Worm (Caenorhabditis elegans) whole organism, young adult: ENCODE results near the gene lir-2.

Experiments used
- B0035.1 ChIP-seq: sonication (generic microtip); optimal IDR thresholded peaks from 2 replicates; lab custom pipeline; 2016; ENCODE audit warnings: missing genetic modification characterization, mild to moderate bottlenecking, missing compliant biosample characterization, missing genotype, missing genetic modification reagents
- C06A6.2 ChIP-seq: fragments of 200-800 bp; sonication (Bioruptor generic); conservative IDR thresholded peaks from 2 replicates; pipeline ENCODE4 v1.3.6; 2022; ENCODE audit warnings: missing genetic modification characterization, missing compliant biosample characterization
- C17E4.6 ChIP-seq: fragments of 200-800 bp; sonication (Bioruptor generic); IDR thresholded peaks from 2 replicates; pipeline ENCODE4 v1.3.6; 2022; ENCODE audit warnings: missing genetic modification reagents, missing genetic modification characterization, missing compliant biosample characterization
- K11D2.4 ChIP-seq: fragments of 200-800 bp; sonication (Bioruptor generic); IDR thresholded peaks from 2 replicates; pipeline ENCODE4 v1.3.6; 2022; ENCODE audit warnings: missing genetic modification reagents, missing genetic modification characterization, missing compliant biosample characterization
- Y53G8AR.9 ChIP-seq: fragments of 200-800 bp; sonication (Bioruptor generic); conservative IDR thresholded peaks from 2 replicates; pipeline ENCODE4 v1.3.6; 2022; ENCODE audit warnings: missing genetic modification reagents, missing genetic modification characterization, missing compliant biosample characterization
- Y67H2A.10 ChIP-seq: fragments of 200-800 bp; sonication (Bioruptor generic); conservative IDR thresholded peaks from 2 replicates; pipeline ENCODE4 v1.3.6; 2022; ENCODE audit warnings: missing genetic modification reagents, missing genetic modification characterization, missing compliant biosample characterization
- ama-1 ChIP-seq, 3 experiments: fragments of 150-350 bp in 1 of 3; sonication (generic microtip) in 2 of 3; optimal IDR thresholded peaks; 2 replicates each; lab custom pipeline; 2014 to 2018; ENCODE audit warnings: missing biosample characterization in 2 of 3, missing genetic modification characterization in 2 of 3, missing genetic modification reagents in 2 of 3
- atf-7 ChIP-seq: sonication (generic microtip); optimal IDR thresholded peaks from 2 replicates; lab custom pipeline; 2017; ENCODE audit warnings: mild to moderate bottlenecking, missing genetic modification characterization, missing compliant biosample characterization
- attf-3 ChIP-seq: fragments of 200-800 bp; sonication (Bioruptor generic); conservative IDR thresholded peaks from 2 replicates; pipeline ENCODE4 v1.3.6; 2022; ENCODE audit warnings: missing genetic modification reagents, missing genetic modification characterization, missing compliant biosample characterization
- attf-5 ChIP-seq: fragments of 200-800 bp; sonication (Bioruptor generic); optimal IDR thresholded peaks from 2 replicates; lab custom pipeline; 2018; ENCODE audit warnings: mild to moderate bottlenecking, missing genetic modification characterization, missing compliant biosample characterization
- cebp-1 ChIP-seq, 2 experiments: fragments of 200-800 bp in 1 of 2; sonication (Bioruptor generic) in 1 of 2; sonication (generic microtip) in 1 of 2; IDR thresholded peaks in 1 of 2; optimal IDR thresholded peaks in 1 of 2; 2 replicates each; pipeline versions ENCODE4 v1.3.6 to Lab custom; 2017 to 2022; ENCODE audit warnings: missing compliant biosample characterization in 2 of 2, missing genetic modification characterization in 2 of 2, mild to moderate bottlenecking in 1 of 2, missing genetic modification reagents in 1 of 2, moderate library complexity in 1 of 2
- ceh-91 ChIP-seq: fragments of 200-800 bp; sonication (Bioruptor generic); IDR thresholded peaks from 2 replicates; pipeline ENCODE4 v1.3.6; 2022; ENCODE audit warnings: missing genetic modification reagents, missing genetic modification characterization, missing compliant biosample characterization
- chd-7 ChIP-seq: sonication (generic microtip); optimal IDR thresholded peaks from 2 replicates; lab custom pipeline; 2016; ENCODE audit warnings: mild to moderate bottlenecking, missing genetic modification characterization, moderate library complexity, missing compliant biosample characterization
- dox-1 ChIP-seq: fragments of 200-800 bp; sonication (Bioruptor generic); IDR thresholded peaks from 2 replicates; pipeline ENCODE4 v1.3.6; 2022; ENCODE audit warnings: missing genetic modification reagents, missing genetic modification characterization, missing compliant biosample characterization
- dpff-1 ChIP-seq: sonication (generic microtip); optimal IDR thresholded peaks from 2 replicates; lab custom pipeline; 2017; ENCODE audit warnings: mild to moderate bottlenecking, missing genetic modification characterization, missing compliant biosample characterization
- gei-17 ChIP-seq: fragments of 200-800 bp; sonication (Bioruptor generic); optimal IDR thresholded peaks from 2 replicates; lab custom pipeline; 2018; ENCODE audit warnings: mild to moderate bottlenecking, missing genetic modification characterization, missing compliant biosample characterization
- hlh-12 ChIP-seq: sonication (generic microtip); optimal IDR thresholded peaks from 2 replicates; lab custom pipeline; 2016; ENCODE audit warnings: missing genetic modification characterization, missing compliant biosample characterization
- hmg-20 ChIP-seq: fragments of 200-800 bp; sonication (Bioruptor generic); IDR thresholded peaks from 2 replicates; pipeline ENCODE4 v1.3.6; 2022; ENCODE audit warnings: missing genetic modification reagents, missing genetic modification characterization, missing compliant biosample characterization
- hsf-1 ChIP-seq: fragments of 200-800 bp; sonication (Bioruptor generic); IDR thresholded peaks from 2 replicates; pipeline ENCODE4 v1.3.6; 2022; ENCODE audit warnings: missing genetic modification reagents, missing genetic modification characterization, missing compliant biosample characterization
- let-607 ChIP-seq, 2 experiments: fragments of 200-800 bp in 1 of 2; sonication (Bioruptor generic) in 1 of 2; sonication (generic microtip) in 1 of 2; optimal IDR thresholded peaks; 2 replicates each; lab custom pipeline; 2016 to 2018; ENCODE audit warnings: mild to moderate bottlenecking in 2 of 2, missing compliant biosample characterization in 2 of 2, missing genetic modification characterization in 2 of 2, moderate library complexity in 2 of 2, missing genotype in 1 of 2
- lir-1 ChIP-seq: fragments of 200-800 bp; sonication (Bioruptor generic); conservative IDR thresholded peaks from 2 replicates; pipeline ENCODE4 v1.3.6; 2022; ENCODE audit warnings: missing genetic modification reagents, missing genetic modification characterization, missing compliant biosample characterization
- nfyb-1 ChIP-seq: fragments of 200-800 bp; sonication (Bioruptor generic); IDR thresholded peaks from 2 replicates; pipeline ENCODE4 v1.3.6; 2022; ENCODE audit warnings: missing genetic modification reagents, missing genetic modification characterization, missing compliant biosample characterization
- nhr-179 ChIP-seq: sonication (generic microtip); optimal IDR thresholded peaks from 2 replicates; lab custom pipeline; 2016; ENCODE audit warnings: mild to moderate bottlenecking, missing genetic modification characterization, missing compliant biosample characterization
- nhr-90 ChIP-seq: sonication (generic microtip); optimal IDR thresholded peaks from 2 replicates; lab custom pipeline; 2016; ENCODE audit warnings: missing genotype, mild to moderate bottlenecking, missing genetic modification characterization, missing compliant biosample characterization
- rec-8 ChIP-seq, 2 experiments: sonication (generic microtip); optimal IDR thresholded peaks; 2 replicates each; lab custom pipeline; 2016; ENCODE audit warnings: mild to moderate bottlenecking in 2 of 2, missing genetic modification characterization in 2 of 2, missing genetic modification reagents in 2 of 2, missing genotype in 2 of 2, missing biosample characterization in 1 of 2, missing compliant biosample characterization in 1 of 2, moderate library complexity in 1 of 2
- sdz-38 ChIP-seq: sonication (generic microtip); optimal IDR thresholded peaks from 2 replicates; lab custom pipeline; 2016; ENCODE audit warnings: missing genotype, missing genetic modification characterization, missing compliant biosample characterization
- tbp1 ChIP-seq: fragments of 200-800 bp; sonication (Bioruptor generic); optimal IDR thresholded peaks from 2 replicates; lab custom pipeline; 2018; ENCODE audit warnings: mild to moderate bottlenecking, missing genetic modification characterization, missing compliant biosample characterization
- zim-3 ChIP-seq: sonication (generic microtip); optimal IDR thresholded peaks from 2 replicates; lab custom pipeline; 2017; ENCODE audit warnings: mild to moderate bottlenecking, missing genetic modification characterization, moderate library complexity, missing compliant biosample characterization
- ztf-3 ChIP-seq: fragments of 200-800 bp; sonication (Bioruptor generic); optimal IDR thresholded peaks from 2 replicates; lab custom pipeline; 2018; ENCODE audit warnings: mild to moderate bottlenecking, missing genetic modification characterization, missing compliant biosample characterization

Gene lir-2

ce11 chrII:7716112-7716511, 49.0 kb downstream of the lir-2 start:
- TF ChIP-seq rec-8 (tag; optimal IDR thresholded peaks at IDR 0.05; lab: Kevin White, UChicago) = no peak
- no peak for TF ChIP-seq B0035.1 (tag; lab: Kevin White, UChicago)
- TF ChIP-seq C06A6.2 (GFP tag; lab: Robert Waterston, UW) = no peak
- TF ChIP-seq hmg-20 (GFP tag; lab: Robert Waterston, UW) = no peak
- no peak for TF ChIP-seq nfyb-1 (GFP tag; lab: Robert Waterston, UW)
- TF ChIP-seq cebp-1 (GFP tag; IDR thresholded peaks at IDR 0.05; lab: Robert Waterston, UW) = no peak
- no peak for TF ChIP-seq cebp-1 (tag; optimal IDR thresholded peaks at IDR 0.05; lab: Kevin White, UChicago)
- no peak for TF ChIP-seq let-607 (tag; optimal IDR thresholded peaks at IDR 0.05; lab: Kevin White, UChicago)
- TF ChIP-seq nhr-90 (tag; lab: Kevin White, UChicago) = no peak
- no peak for TF ChIP-seq C17E4.6 (GFP tag; lab: Robert Waterston, UW)
- TF ChIP-seq dpff-1 (tag; lab: Kevin White, UChicago) = no peak
- TF ChIP-seq atf-7 (tag; lab: Kevin White, UChicago) = no peak
- TF ChIP-seq attf-5 (GFP tag; lab: Kevin White, UChicago) = no peak
- TF ChIP-seq attf-3 = no peak
- TF ChIP-seq K11D2.4 (GFP tag; lab: Robert Waterston, UW) = no peak
- TF ChIP-seq dox-1 (GFP tag; lab: Robert Waterston, UW) = no peak
- TF ChIP-seq ama-1 (optimal IDR thresholded peaks at IDR 0.05; lab: Kevin White, UChicago) = no peak
- no peak for TF ChIP-seq ama-1 (GFP tag; optimal IDR thresholded peaks at IDR 0.05; lab: Kevin White, UChicago)
- no peak for TF ChIP-seq ceh-91 (GFP tag; lab: Robert Waterston, UW)
- TF ChIP-seq hlh-12 (tag; lab: Kevin White, UChicago) = no peak
- no peak for TF ChIP-seq sdz-38

- TF ChIP-seq Y53G8AR.9 (GFP tag; lab: Robert Waterston, UW) = no peak
- no peak for TF ChIP-seq zim-3 (tag; lab: Kevin White, UChicago)
These were observed 51.4 kb downstream of the lir-2 start, which contains the start of gene cpna-5 for ce11 chrII:7718491-7718890. cpna-5 (minus strand) TSS chrII:7718591.

- no peak for TF ChIP-seq hsf-1
- no peak for TF ChIP-seq chd-7 (tag; lab: Kevin White, UChicago)
- TF ChIP-seq nhr-179 = no peak
These were observed 52.0 kb downstream of the lir-2 start for ce11 chrII:7719039-7719438.

- TF ChIP-seq sdz-38 = no peak
- TF ChIP-seq gei-17 (GFP tag; lab: Kevin White, UChicago) = no peak
- TF ChIP-seq tbp1 (GFP tag; lab: Kevin White, UChicago) = no peak
- no peak for TF ChIP-seq dpff-1 (tag; lab: Kevin White, UChicago)
- no peak for TF ChIP-seq nfyb-1 (GFP tag; lab: Robert Waterston, UW)
- no peak for TF ChIP-seq ztf-3 (GFP tag; lab: Kevin White, UChicago)
- TF ChIP-seq hmg-20 (GFP tag; lab: Robert Waterston, UW) = no peak
- no peak for TF ChIP-seq ama-1 (optimal IDR thresholded peaks at IDR 0.05; lab: Kevin White, UChicago)
- TF ChIP-seq ama-1 (GFP tag; optimal IDR thresholded peaks at IDR 0.05; lab: Kevin White, UChicago) = no peak
- no peak for TF ChIP-seq Y67H2A.10 (GFP tag; lab: Robert Waterston, UW)
- no peak for TF ChIP-seq Y53G8AR.9 (GFP tag; lab: Robert Waterston, UW)
- TF ChIP-seq lir-1 = no peak
- no peak for TF ChIP-seq nhr-90 (tag; lab: Kevin White, UChicago)
These were observed 53.4 kb downstream of the lir-2 start for ce11 chrII:7720479-7720878.
